Fruit fly (Drosophila melanogaster) Kc167 (cell line): ENCODE data around the gene Idgf4.

Source experiments
- Myc ChIP-seq: fragments of >200 bp; optimal IDR thresholded peaks from 2 replicates; lab custom pipeline; 2017; ENCODE audit warnings: missing external identifiers
- Sin3A ChIP-seq: fragments of >200 bp; optimal IDR thresholded peaks from 2 replicates; lab custom pipeline; 2018; ENCODE audit warnings: missing external identifiers
- h ChIP-seq: fragments of >200 bp; optimal IDR thresholded peaks from 3 replicates; lab custom pipeline; 2018; ENCODE audit warnings: missing external identifiers
- insv ChIP-seq: fragments of >200 bp; optimal IDR thresholded peaks from 3 replicates; lab custom pipeline; 2018; ENCODE audit warnings: missing external identifiers
- psq ChIP-seq: fragments of >200 bp; optimal IDR thresholded peaks from 2 replicates; lab custom pipeline; 2017; ENCODE audit warnings: missing external identifiers
- ttk ChIP-seq: sonication (Bioruptor generic); optimal IDR thresholded peaks from 2 replicates; lab custom pipeline; 2017; ENCODE audit warnings: missing external identifiers

The Idgf4 gene

dm6 chrX:9889686-9890085, 41.1 kb downstream of the Idgf4 start:
- TF ChIP-seq h (lab: Kevin White, UChicago), result no peak

DNA sequence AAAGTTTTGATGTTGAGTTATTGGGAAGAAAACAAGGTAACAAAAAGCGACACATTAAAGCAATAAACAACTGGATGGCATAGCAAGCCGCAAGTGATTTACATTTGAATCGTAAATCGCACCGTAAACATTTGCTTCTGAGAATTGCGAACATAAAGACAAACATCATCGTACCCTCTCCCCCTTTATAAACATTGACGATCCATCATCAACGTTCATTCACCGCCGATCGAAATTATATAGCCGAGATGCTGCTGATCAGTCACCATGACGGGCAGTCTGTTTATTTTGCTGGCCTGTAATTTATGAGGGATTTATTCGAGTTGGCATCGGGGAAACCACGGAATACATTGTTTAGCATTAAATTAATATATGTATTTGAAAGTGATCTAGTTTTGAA, 45.4 kb downstream of the Idgf4 start:
- TF ChIP-seq h (lab: Kevin White, UChicago) (no peak), Myc (lab: Kevin White, UChicago) (no peak)

DNA sequence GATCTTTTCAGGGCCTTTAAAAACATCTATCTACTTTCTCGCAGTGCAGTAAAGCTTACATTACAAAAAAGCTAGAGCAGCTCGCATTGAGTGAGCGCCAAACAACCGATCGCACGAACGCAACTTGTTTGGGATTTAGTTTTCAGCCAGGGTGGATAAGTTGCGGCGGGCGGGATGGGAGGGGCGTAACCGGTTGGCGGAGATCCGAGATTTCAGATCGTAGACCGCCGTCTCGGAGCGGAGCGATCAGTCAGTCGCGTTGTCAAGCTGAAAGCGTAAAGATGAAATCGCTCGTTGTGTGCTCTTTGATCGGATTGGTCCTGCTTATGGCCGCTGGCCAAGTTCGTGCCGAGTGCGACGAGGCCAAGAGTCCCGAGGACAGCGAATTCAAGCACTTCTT, 46.5 kb downstream of the Idgf4 start, which contains the start of gene CG9691:
TSS of gene CG9691 (plus strand) at position 222 of the 400 bp plus-strand sequence.
- TF ChIP-seq Sin3A (lab: Kevin White, UChicago) (no peak), h (lab: Kevin White, UChicago) (no peak)

- TF ChIP-seq insv (lab: Kevin White, UChicago) (no peak), h (lab: Kevin White, UChicago) (no peak), Myc (lab: Kevin White, UChicago) (no peak), ttk (no peak), psq (lab: Kevin White, UChicago) (no peak), Sin3A (lab: Kevin White, UChicago) (no peak)
Observed at dm6 chrX:9882900-9883299, 47.8 kb downstream of the Idgf4 start.

DNA sequence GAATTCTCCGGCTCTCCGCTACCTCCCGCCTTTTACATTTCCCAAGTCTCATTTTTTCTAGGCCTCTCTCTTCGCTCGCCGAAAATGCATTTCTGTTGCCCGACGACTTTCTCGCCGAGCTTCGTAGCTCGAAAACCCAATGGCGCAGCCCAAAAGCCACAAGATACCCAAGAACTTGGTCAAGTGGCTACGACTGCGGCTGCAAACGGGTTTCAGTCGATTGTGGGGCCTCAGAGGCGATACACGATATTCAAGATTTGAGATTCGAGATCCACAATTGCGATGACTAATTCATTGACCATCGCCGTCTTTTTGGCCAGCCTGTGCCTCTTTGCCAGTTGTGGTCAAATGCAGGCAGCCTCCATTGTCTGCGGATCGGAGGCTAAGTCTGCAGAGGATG, 49.0 kb downstream of the Idgf4 start, which contains the start of gene CG9689:
TSS of gene CG9689 (plus strand) at position 208 of the 400 bp plus-strand sequence.
- TF ChIP-seq ttk (no peak), insv (lab: Kevin White, UChicago) (no peak), psq (lab: Kevin White, UChicago) (no peak)

- no peak for TF ChIP-seq Sin3A (lab: Kevin White, UChicago)
- TF ChIP-seq h (lab: Kevin White, UChicago), result no peak
- TF ChIP-seq psq (lab: Kevin White, UChicago), result no peak
- no peak for TF ChIP-seq ttk
- no peak for TF ChIP-seq Myc (lab: Kevin White, UChicago)
- no peak for TF ChIP-seq insv (lab: Kevin White, UChicago)
Observed at dm6 chrX:9879570-9879969, 51.2 kb downstream of the Idgf4 start, which contains the start of gene CG9686. CG9686 (plus strand) TSS chrX:9879870.

- TF ChIP-seq psq (lab: Kevin White, UChicago) (no peak), h (lab: Kevin White, UChicago) (no peak), Sin3A (lab: Kevin White, UChicago) (no peak), Myc (lab: Kevin White, UChicago) (no peak), ttk (no peak), insv (lab: Kevin White, UChicago) (no peak)
Observed at dm6 chrX:9878125-9878524, 52.6 kb downstream of the Idgf4 start, which contains the start of gene CG1468. CG1468 (plus strand) TSS chrX:9878422.
